Worm (Caenorhabditis elegans) whole organism, midembryonic: Measurements from ENCODE around the gene T01G5.6.

ENCODE experiments used
- T22C8.4 ChIP-seq: fragments of 200-800 bp; sonication (Bioruptor generic); IDR thresholded peaks from 2 replicates; pipeline ENCODE4 v1.3.6; 2022; ENCODE audit warnings: missing genetic modification characterization, missing compliant biosample characterization
- med-1 ChIP-seq: sonication (generic microtip); optimal IDR thresholded peaks from 2 replicates; lab custom pipeline; 2017; ENCODE audit warnings: missing genetic modification characterization, mild to moderate bottlenecking, missing compliant biosample characterization, antibody characterized with exemption, missing genetic modification reagents; ENCODE audit not compliant: insufficient read depth
- tab-1 ChIP-seq: fragments of 200-800 bp; sonication (Bioruptor generic); IDR thresholded peaks from 2 replicates; pipeline ENCODE4 v1.3.6; 2022; ENCODE audit warnings: missing genetic modification characterization, missing compliant biosample characterization

ce11 chrV:15083659-15084058 lies 30.2 kb downstream of the T01G5.6 start:
- no peak for TF ChIP-seq med-1 (GFP tag; lab: Kevin White, UChicago)
- TF ChIP-seq tab-1 (GFP tag; lab: Robert Waterston, UW), result no peak
- TF ChIP-seq T22C8.4, result no peak
